Worm (Caenorhabditis elegans) whole organism, young adult: ENCODE data around the gene srx-90.

Source experiments
- B0019.2 ChIP-seq: fragments of 200-800 bp; sonication (Bioruptor generic); conservative IDR thresholded peaks from 2 replicates; pipeline ENCODE4 v1.3.6; 2022; ENCODE audit warnings: missing genetic modification reagents, missing genetic modification characterization, missing compliant biosample characterization
- B0261.1 ChIP-seq: sonication (generic microtip); optimal IDR thresholded peaks from 2 replicates; lab custom pipeline; 2016; ENCODE audit warnings: mild to moderate bottlenecking, missing genetic modification characterization, moderate library complexity, missing compliant biosample characterization
- D2030.7 ChIP-seq: fragments of 200-800 bp; sonication (Bioruptor generic); IDR thresholded peaks from 2 replicates; pipeline ENCODE4 v1.3.6; 2022; ENCODE audit warnings: missing genetic modification reagents, missing genetic modification characterization, missing compliant biosample characterization
- F49E8.2 ChIP-seq: sonication (generic microtip); optimal IDR thresholded peaks from 3 replicates; lab custom pipeline; 2017; ENCODE audit warnings: missing genetic modification characterization, mild to moderate bottlenecking, missing compliant biosample characterization, antibody characterized with exemption, moderate library complexity; ENCODE audit not compliant: insufficient read depth
- F57A8.1 ChIP-seq: fragments of 200-800 bp; sonication (Bioruptor generic); optimal IDR thresholded peaks from 2 replicates; lab custom pipeline; 2018; ENCODE audit warnings: mild to moderate bottlenecking, missing genetic modification characterization, moderate library complexity, missing compliant biosample characterization
- T07F8.4 ChIP-seq: sonication (generic microtip); optimal IDR thresholded peaks from 2 replicates; lab custom pipeline; 2016; ENCODE audit warnings: mild to moderate bottlenecking, missing genetic modification characterization, moderate library complexity, missing compliant biosample characterization
- Y67H2A.10 ChIP-seq: fragments of 200-800 bp; sonication (Bioruptor generic); conservative IDR thresholded peaks from 2 replicates; pipeline ENCODE4 v1.3.6; 2022; ENCODE audit warnings: missing genetic modification reagents, missing genetic modification characterization, missing compliant biosample characterization
- Y95B8A.8 ChIP-seq: fragments of 200-800 bp; sonication (Bioruptor generic); IDR thresholded peaks from 2 replicates; pipeline ENCODE4 v1.3.6; 2022; ENCODE audit warnings: missing genetic modification reagents, missing genetic modification characterization, missing compliant biosample characterization
- aptf-3 ChIP-seq: fragments of 200-800 bp; sonication (Bioruptor generic); IDR thresholded peaks from 2 replicates; pipeline ENCODE4 v1.3.6; 2022; ENCODE audit warnings: missing genetic modification characterization, missing compliant biosample characterization
- athp-1 ChIP-seq: sonication (generic microtip); optimal IDR thresholded peaks from 2 replicates; lab custom pipeline; 2017; ENCODE audit warnings: mild to moderate bottlenecking, missing genetic modification characterization, missing compliant biosample characterization
- attf-6 ChIP-seq: fragments of 200-800 bp; sonication (Bioruptor generic); IDR thresholded peaks from 2 replicates; pipeline ENCODE4 v1.3.6; 2022; ENCODE audit warnings: missing genetic modification reagents, missing genetic modification characterization, missing compliant biosample characterization
- bed-1 ChIP-seq: fragments of 200-800 bp; sonication (Bioruptor generic); IDR thresholded peaks from 2 replicates; pipeline ENCODE4 v1.3.6; 2022; ENCODE audit warnings: missing genetic modification reagents, missing genetic modification characterization, missing compliant biosample characterization
- ceh-100 ChIP-seq: fragments of 200-800 bp; sonication (Bioruptor generic); IDR thresholded peaks from 2 replicates; pipeline ENCODE4 v1.3.6; 2022; ENCODE audit warnings: missing genetic modification reagents, missing genetic modification characterization, missing compliant biosample characterization
- ceh-27 ChIP-seq: fragments of 200-800 bp; sonication (Bioruptor generic); optimal IDR thresholded peaks from 2 replicates; lab custom pipeline; 2018; ENCODE audit warnings: mild to moderate bottlenecking, missing genetic modification characterization, moderate library complexity, missing compliant biosample characterization
- die-1 ChIP-seq: sonication (generic microtip); optimal IDR thresholded peaks from 2 replicates; lab custom pipeline; 2016; ENCODE audit warnings: missing genotype, mild to moderate bottlenecking, missing genetic modification characterization, missing compliant biosample characterization
- ekl-4 ChIP-seq: fragments of 200-800 bp; sonication (Bioruptor generic); IDR thresholded peaks from 2 replicates; pipeline ENCODE4 v1.3.6; 2022; ENCODE audit warnings: missing genetic modification reagents, missing genetic modification characterization, missing compliant biosample characterization
- him-1 ChIP-seq: sonication (generic microtip); optimal IDR thresholded peaks from 2 replicates; lab custom pipeline; 2016; ENCODE audit warnings: missing genotype, missing genetic modification reagents, missing genetic modification characterization, missing compliant biosample characterization
- hmg-1.2 ChIP-seq: fragments of 200-800 bp; sonication (Bioruptor generic); IDR thresholded peaks from 2 replicates; pipeline ENCODE4 v1.3.6; 2022; ENCODE audit warnings: missing genetic modification reagents, missing genetic modification characterization, missing compliant biosample characterization
- hmg-20 ChIP-seq: fragments of 200-800 bp; sonication (Bioruptor generic); IDR thresholded peaks from 2 replicates; pipeline ENCODE4 v1.3.6; 2022; ENCODE audit warnings: missing genetic modification reagents, missing genetic modification characterization, missing compliant biosample characterization
- let-526 ChIP-seq: fragments of 200-800 bp; sonication (Bioruptor generic); IDR thresholded peaks from 2 replicates; pipeline ENCODE4 v1.3.6; 2022; ENCODE audit warnings: missing genetic modification reagents, missing genetic modification characterization, missing compliant biosample characterization
- lin-26 ChIP-seq: fragments of 200-800 bp; sonication (Bioruptor generic); IDR thresholded peaks from 2 replicates; pipeline ENCODE4 v1.3.6; 2022; ENCODE audit warnings: missing genetic modification reagents, missing genetic modification characterization, missing compliant biosample characterization
- lsl-1 ChIP-seq: fragments of 200-800 bp; sonication (Bioruptor generic); optimal IDR thresholded peaks from 2 replicates; lab custom pipeline; 2018; ENCODE audit warnings: mild to moderate bottlenecking, missing genetic modification characterization, moderate library complexity, missing compliant biosample characterization
- madf-6 ChIP-seq: fragments of 200-800 bp; sonication (Bioruptor generic); IDR thresholded peaks from 2 replicates; pipeline ENCODE4 v1.3.6; 2022; ENCODE audit warnings: missing genetic modification reagents, missing genetic modification characterization, missing compliant biosample characterization
- nhr-120 ChIP-seq: fragments of 200-800 bp; sonication (Bioruptor generic); IDR thresholded peaks from 2 replicates; pipeline ENCODE4 v1.3.6; 2022; ENCODE audit warnings: missing genetic modification characterization, missing compliant biosample characterization
- nhr-27 ChIP-seq: fragments of 200-800 bp; sonication (Bioruptor generic); optimal IDR thresholded peaks from 2 replicates; lab custom pipeline; 2018; ENCODE audit warnings: mild to moderate bottlenecking, missing genetic modification characterization, moderate library complexity, missing compliant biosample characterization
- pbrm-1 ChIP-seq: fragments of 200-800 bp; sonication (Bioruptor generic); IDR thresholded peaks from 2 replicates; pipeline ENCODE4 v1.3.6; 2022; ENCODE audit warnings: missing genetic modification reagents, missing genetic modification characterization, missing compliant biosample characterization
- rcor-1 ChIP-seq: fragments of 200-800 bp; sonication (Bioruptor generic); IDR thresholded peaks from 2 replicates; pipeline ENCODE4 v1.3.6; 2022; ENCODE audit warnings: missing genetic modification reagents, missing genetic modification characterization, missing compliant biosample characterization
- rec-8 ChIP-seq, 2 experiments: sonication (generic microtip); optimal IDR thresholded peaks; 2 replicates each; lab custom pipeline; 2016; ENCODE audit warnings: mild to moderate bottlenecking in 2 of 2, missing genetic modification characterization in 2 of 2, missing genetic modification reagents in 2 of 2, missing genotype in 2 of 2, missing biosample characterization in 1 of 2, missing compliant biosample characterization in 1 of 2, moderate library complexity in 1 of 2
- rpc-1 ChIP-seq, 2 experiments: fragments of 150-350 bp in 1 of 2; sonication (generic microtip) in 1 of 2; optimal IDR thresholded peaks; 2 replicates each; lab custom pipeline; 2014 to 2018; ENCODE audit warnings: missing biosample characterization in 1 of 2, missing genetic modification characterization in 1 of 2, missing genetic modification reagents in 1 of 2, missing genotype in 1 of 2
- snpc-1.1 ChIP-seq: sonication (generic microtip); optimal IDR thresholded peaks from 2 replicates; lab custom pipeline; 2017; ENCODE audit warnings: missing genetic modification characterization, mild to moderate bottlenecking, missing compliant biosample characterization, antibody characterized with exemption, moderate library complexity, missing genotype, missing genetic modification reagents; ENCODE audit not compliant: insufficient read depth
- snpc-1.3 ChIP-seq: sonication (generic microtip); optimal IDR thresholded peaks from 2 replicates; lab custom pipeline; 2017; ENCODE audit warnings: missing genetic modification characterization, mild to moderate bottlenecking, missing compliant biosample characterization, antibody characterized with exemption, moderate library complexity, missing genotype, missing genetic modification reagents; ENCODE audit not compliant: insufficient read depth
- snpc-3.4 ChIP-seq: sonication (generic microtip); optimal IDR thresholded peaks from 2 replicates; lab custom pipeline; 2017; ENCODE audit warnings: missing genetic modification characterization, mild to moderate bottlenecking, missing compliant biosample characterization, antibody characterized with exemption, moderate library complexity, missing genotype, missing genetic modification reagents
- snpc-4 ChIP-seq, 5 experiments: fragments of 150-350 bp in 1 of 5; sonication (generic microtip) in 4 of 5; optimal IDR thresholded peaks; 2 replicates each; lab custom pipeline; 2014 to 2018; ENCODE audit warnings: missing genetic modification characterization in 5 of 5, missing biosample characterization in 3 of 5, antibody characterized with exemption in 2 of 5, mild to moderate bottlenecking in 2 of 5, missing compliant biosample characterization in 2 of 5, missing genotype in 2 of 5, moderate library complexity in 2 of 5, missing genetic modification reagents in 1 of 5
- tbp1 ChIP-seq: fragments of 200-800 bp; sonication (Bioruptor generic); optimal IDR thresholded peaks from 2 replicates; lab custom pipeline; 2018; ENCODE audit warnings: mild to moderate bottlenecking, missing genetic modification characterization, missing compliant biosample characterization
- tbx-9 ChIP-seq: sonication (generic microtip); optimal IDR thresholded peaks from 2 replicates; lab custom pipeline; 2016; ENCODE audit warnings: borderline replicate concordance, missing genetic modification characterization, inconsistent platforms, missing compliant biosample characterization
- ztf-18 ChIP-seq: sonication (generic microtip); optimal IDR thresholded peaks from 2 replicates; lab custom pipeline; 2016; ENCODE audit warnings: missing genotype, mild to moderate bottlenecking, missing genetic modification characterization, missing compliant biosample characterization
- ztf-3 ChIP-seq: fragments of 200-800 bp; sonication (Bioruptor generic); optimal IDR thresholded peaks from 2 replicates; lab custom pipeline; 2018; ENCODE audit warnings: mild to moderate bottlenecking, missing genetic modification characterization, missing compliant biosample characterization
- ztf-6 ChIP-seq: fragments of 200-800 bp; sonication (Bioruptor generic); IDR thresholded peaks from 2 replicates; pipeline ENCODE4 v1.3.6; 2022; ENCODE audit warnings: missing genetic modification reagents, missing genetic modification characterization, missing compliant biosample characterization

Gene srx-90

DNA sequence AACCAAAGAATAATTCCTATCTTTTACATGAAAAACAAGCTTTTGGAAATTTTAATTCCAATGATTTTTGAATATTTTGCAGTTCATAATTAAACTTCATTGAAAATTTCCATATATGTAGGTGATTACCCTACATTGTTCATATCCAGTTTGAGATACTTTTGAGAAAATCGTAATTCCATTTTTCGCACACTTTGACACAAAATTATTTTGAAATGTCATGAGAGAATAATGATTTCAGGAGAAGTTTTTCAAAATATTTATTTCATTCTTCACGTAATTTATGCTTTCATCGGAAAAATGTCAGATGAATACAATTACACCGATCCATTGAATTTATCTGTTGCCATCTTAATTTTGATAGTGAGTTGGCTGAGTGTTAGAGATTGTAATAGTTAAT, 2.3 kb downstream of the srx-90 start, which contains the start of gene srx-88:
TSS of gene srx-88 (plus strand) at position 301 of the 400 bp plus-strand sequence.
- TF ChIP-seq pbrm-1 (GFP tag; lab: Robert Waterston, UW) (no peak), nhr-27 (no peak), Y67H2A.10 (GFP tag; lab: Robert Waterston, UW) (no peak), lsl-1 (GFP tag; lab: Kevin White, UChicago) (no peak), ztf-6 (GFP tag; lab: Robert Waterston, UW) (no peak), ztf-3 (no peak), B0019.2 (GFP tag; lab: Robert Waterston, UW) (no peak), ceh-27 (GFP tag; lab: Kevin White, UChicago) (no peak), snpc-3.4 (tag; lab: Kevin White, UChicago) (no peak), D2030.7 (GFP tag; lab: Robert Waterston, UW) (no peak), F57A8.1 (no peak), ekl-4 (GFP tag; lab: Robert Waterston, UW) (no peak), T07F8.4 (tag; lab: Kevin White, UChicago) (no peak), die-1 (tag; lab: Kevin White, UChicago) (no peak), Y95B8A.8 (GFP tag; lab: Robert Waterston, UW) (no peak), let-526 (GFP tag; lab: Robert Waterston, UW) (no peak), athp-1 (no peak)

DNA sequence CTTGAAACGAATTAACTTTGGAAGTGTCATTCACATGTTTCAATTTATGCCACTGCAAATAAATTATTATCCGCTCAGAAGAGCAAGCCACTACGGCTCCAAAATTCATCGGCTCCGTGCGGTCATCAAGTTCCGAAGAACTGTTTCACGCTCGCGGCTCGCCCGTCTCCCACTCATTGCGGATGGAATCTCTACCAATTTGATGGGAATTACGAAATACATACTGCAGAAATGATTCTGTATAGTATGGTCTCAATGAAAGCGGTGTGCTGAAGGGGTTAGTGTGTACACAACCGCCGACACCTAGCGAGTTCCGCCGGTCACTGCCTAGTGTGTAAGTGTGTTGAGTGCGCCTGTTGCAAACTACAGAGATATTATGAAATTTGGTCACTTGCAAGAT, 4.2 kb downstream of the srx-90 start:
- TF ChIP-seq B0261.1 (no peak), aptf-3 (GFP tag; lab: Robert Waterston, UW) (no peak), nhr-120 (GFP tag; lab: Robert Waterston, UW) (0 out of 2 replicates have a peak, but pooled peaks have one; percentile 62), T07F8.4 (tag; lab: Kevin White, UChicago) (no peak), bed-1 (GFP tag; lab: Robert Waterston, UW) (no peak), ztf-18 (peak; percentile 17), tbx-9 (tag; lab: Kevin White, UChicago) (no peak), rcor-1 (GFP tag; lab: Robert Waterston, UW) (peak; percentile 68), ekl-4 (GFP tag; lab: Robert Waterston, UW) (peak; percentile 53; the same call in 1 of the 2 replicates), lin-26 (GFP tag; lab: Robert Waterston, UW) (peak; percentile 99), D2030.7 (GFP tag; lab: Robert Waterston, UW) (peak; percentile 77), snpc-4 (GFP tag; optimal IDR thresholded peaks at IDR 0.05; lab: Kevin White, UChicago) (peak; percentile 91), snpc-4 (tag; optimal IDR thresholded peaks at IDR 0.05; lab: Kevin White, UChicago) (peak; percentile 90 to 97 (median 93)), F49E8.2 (tag; lab: Kevin White, UChicago) (peak; percentile 56), ceh-100 (GFP tag; lab: Robert Waterston, UW) (peak; percentile 51), rpc-1 (optimal IDR thresholded peaks at IDR 0.05; lab: Kevin White, UChicago) (no peak), rpc-1 (tag; optimal IDR thresholded peaks at IDR 0.05; lab: Kevin White, UChicago) (peak; percentile 11), rec-8 (tag; optimal IDR thresholded peaks at IDR 0.05; lab: Kevin White, UChicago) (peak in 1 of 2 experiments; percentile 22), snpc-3.4 (tag; lab: Kevin White, UChicago) (peak; percentile 84), hmg-1.2 (GFP tag; lab: Robert Waterston, UW) (peak; percentile 81), attf-6 (GFP tag; lab: Robert Waterston, UW) (peak; percentile 84), hmg-20 (GFP tag; lab: Robert Waterston, UW) (peak; percentile 43; the same call in 1 of the 2 replicates), tbp1 (peak; percentile 71), madf-6 (GFP tag; lab: Robert Waterston, UW) (peak; percentile 70; the same call in 1 of the 2 replicates), snpc-1.1 (tag; lab: Kevin White, UChicago) (peak; percentile 94), lsl-1 (GFP tag; lab: Kevin White, UChicago) (peak; percentile 55), him-1 (peak; percentile 93), snpc-1.3 (peak; percentile 43)
